Fruit fly (Drosophila melanogaster) whole organism, wandering third instar larva: ENCODE measurements around the gene msi.

Source experiments
- Abd-B ChIP-seq: fragments of >200 bp; optimal IDR thresholded peaks from 2 replicates; lab custom pipeline; 2017; ENCODE audit warnings: missing biosample characterization, missing genetic modification characterization
- CG32264 ChIP-seq: fragments of 200-800 bp; sonication (Bioruptor generic); optimal IDR thresholded peaks from 2 replicates; lab custom pipeline; 2016; ENCODE audit warnings: missing biosample characterization, missing genetic modification characterization
- Dfd ChIP-seq: fragments of >200 bp; optimal IDR thresholded peaks from 2 replicates; lab custom pipeline; 2017; ENCODE audit warnings: missing biosample characterization, missing genetic modification characterization
- HLH106 ChIP-seq: fragments of 200-800 bp; optimal IDR thresholded peaks from 3 replicates; lab custom pipeline; 2019; ENCODE audit warnings: missing biosample characterization, mild to moderate bottlenecking, missing genetic modification characterization, moderate library complexity
- Hnf4 ChIP-seq: fragments of 200-800 bp; sonication (Bioruptor generic); optimal IDR thresholded peaks from 2 replicates; lab custom pipeline; 2016; ENCODE audit warnings: missing biosample characterization, mild to moderate bottlenecking, missing genetic modification characterization
- Jra ChIP-seq: sonication (Bioruptor generic); optimal IDR thresholded peaks from 2 replicates; lab custom pipeline; 2016; ENCODE audit warnings: missing biosample characterization, missing genetic modification characterization
- Mio ChIP-seq: sonication (Bioruptor generic); optimal IDR thresholded peaks from 2 replicates; lab custom pipeline; 2016; ENCODE audit warnings: missing biosample characterization, missing genetic modification characterization
- Myc ChIP-seq: fragments of >200 bp; optimal IDR thresholded peaks from 2 replicates; lab custom pipeline; 2017
- N ChIP-seq: fragments of >200 bp; optimal IDR thresholded peaks from 2 replicates; lab custom pipeline; 2018; ENCODE audit warnings: missing biosample characterization, missing external identifiers, missing genetic modification characterization
- OdsH ChIP-seq: fragments of 200-800 bp; sonication (Bioruptor generic); optimal IDR thresholded peaks from 2 replicates; lab custom pipeline; 2016; ENCODE audit warnings: missing biosample characterization, mild to moderate bottlenecking, missing genetic modification characterization
- Rel ChIP-seq, 2 experiments: fragments of 200-800 bp; sonication (Bioruptor generic) in 1 of 2; optimal IDR thresholded peaks; 2 replicates in 1 of 2; 3 replicates in 1 of 2; lab custom pipeline; 2016 to 2019; ENCODE audit warnings: mild to moderate bottlenecking in 2 of 2, missing biosample characterization in 2 of 2, missing genetic modification characterization in 2 of 2, moderate library complexity in 1 of 2
- Sp1 ChIP-seq: fragments of 200-800 bp; sonication (Bioruptor generic); optimal IDR thresholded peaks from 3 replicates; lab custom pipeline; 2019; ENCODE audit warnings: missing biosample characterization, mild to moderate bottlenecking, missing genetic modification characterization, moderate library complexity
- Vsx2 ChIP-seq: fragments of 200-300, 225-300 bp; sonication (Bioruptor generic); optimal IDR thresholded peaks from 2 replicates; lab custom pipeline; 2018; ENCODE audit warnings: missing biosample characterization, missing genetic modification characterization; ENCODE audit not compliant: partially characterized antibody
- br ChIP-seq: fragments of 200-800 bp; sonication (Bioruptor generic); optimal IDR thresholded peaks from 2 replicates; lab custom pipeline; 2016; ENCODE audit warnings: missing biosample characterization, missing genetic modification characterization
- brk ChIP-seq: fragments of 200-800 bp; sonication (Bioruptor generic); optimal IDR thresholded peaks from 2 replicates; lab custom pipeline; 2016; ENCODE audit warnings: missing biosample characterization, mild to moderate bottlenecking, missing genetic modification characterization
- dl ChIP-seq, 2 experiments: fragments of 175-275, 200-275 bp in 1 of 2; fragments of 200-275 bp in 1 of 2; sonication (Bioruptor generic); optimal IDR thresholded peaks; lab custom pipeline; 2018; ENCODE audit warnings: mild to moderate bottlenecking in 2 of 2, missing biosample characterization in 2 of 2, missing genetic modification characterization in 2 of 2, moderate library complexity in 2 of 2; ENCODE audit not compliant: partially characterized antibody in 2 of 2, insufficient read depth in 1 of 2
- dmrt93B ChIP-seq: fragments of 200-800 bp; sonication (Bioruptor generic); optimal IDR thresholded peaks from 2 replicates; lab custom pipeline; 2018; ENCODE audit warnings: missing biosample characterization, mild to moderate bottlenecking, missing genetic modification characterization
- dsf ChIP-seq: sonication (Bioruptor generic); optimal IDR thresholded peaks from 2 replicates; lab custom pipeline; 2016; ENCODE audit warnings: missing biosample characterization, missing genetic modification characterization, borderline replicate concordance
- ey ChIP-seq: fragments of 200-800 bp; sonication (Bioruptor generic); optimal IDR thresholded peaks from 2 replicates; lab custom pipeline; 2016; ENCODE audit warnings: missing biosample characterization, missing genetic modification characterization
- foxo ChIP-seq, 2 experiments: fragments of 200-800 bp; sonication (Bioruptor generic); optimal IDR thresholded peaks; 2 replicates in 1 of 2; 3 replicates in 1 of 2; lab custom pipeline; 2016 to 2017; ENCODE audit warnings: missing biosample characterization in 2 of 2, missing genetic modification characterization in 2 of 2
- fru ChIP-seq: fragments of 200-800 bp; sonication (Bioruptor generic); optimal IDR thresholded peaks from 3 replicates; lab custom pipeline; 2016; ENCODE audit warnings: missing biosample characterization, mild to moderate bottlenecking, missing genetic modification characterization
- h ChIP-seq: fragments of 200-800 bp; sonication (Bioruptor generic); optimal IDR thresholded peaks from 3 replicates; lab custom pipeline; 2016; ENCODE audit warnings: missing biosample characterization, mild to moderate bottlenecking, missing genetic modification characterization
- jim ChIP-seq: fragments of 175-275, 200-325 bp; sonication (Bioruptor generic); optimal IDR thresholded peaks from 2 replicates; lab custom pipeline; 2016; ENCODE audit warnings: missing biosample characterization, mild to moderate bottlenecking, missing genetic modification characterization
- lola ChIP-seq: fragments of >200 bp; optimal IDR thresholded peaks from 2 replicates; lab custom pipeline; 2017; ENCODE audit warnings: missing biosample characterization, missing genetic modification characterization
- pan ChIP-seq: fragments of >200 bp; optimal IDR thresholded peaks from 2 replicates; lab custom pipeline; 2017
- rgr ChIP-seq: fragments of 200-800 bp; sonication (Bioruptor generic); optimal IDR thresholded peaks from 3 replicates; lab custom pipeline; 2016; ENCODE audit warnings: missing biosample characterization, mild to moderate bottlenecking, missing genetic modification characterization
- sage ChIP-seq: fragments of 200-800 bp; sonication (Bioruptor generic); optimal IDR thresholded peaks from 2 replicates; lab custom pipeline; 2016; ENCODE audit warnings: missing biosample characterization, mild to moderate bottlenecking, missing genetic modification characterization
- sv ChIP-seq: fragments of 200-800 bp; sonication (Bioruptor generic); optimal IDR thresholded peaks from 3 replicates; lab custom pipeline; 2016; ENCODE audit warnings: missing biosample characterization, missing genetic modification characterization
- tai ChIP-seq: sonication (Bioruptor generic); optimal IDR thresholded peaks from 2 replicates; lab custom pipeline; 2016; ENCODE audit warnings: missing biosample characterization, missing genetic modification characterization
- usp ChIP-seq: fragments of >200 bp; optimal IDR thresholded peaks from 2 replicates; lab custom pipeline; 2017; ENCODE audit warnings: missing biosample characterization, missing genetic modification characterization
- woc ChIP-seq: sonication (Bioruptor generic); optimal IDR thresholded peaks from 2 replicates; lab custom pipeline; 2016; ENCODE audit warnings: missing biosample characterization, mild to moderate bottlenecking, missing genetic modification characterization

msi gene

dm6 chr3R:25493294-25494187 lies 22.4 kb upstream of the msi start:
- TF ChIP-seq h (no peak), OdsH (GFP tag; lab: Kevin White, UChicago) (peak; percentile 6), CG32264 (no peak), HLH106 (tag; lab: Kevin White, UChicago) (no peak), lola (GFP tag; lab: Kevin White, UChicago) (no peak), fru (GFP tag; lab: Kevin White, UChicago) (peak; percentile 6), Vsx2 (GFP tag; lab: Kevin White, UChicago) (peak; percentile 18), Hnf4 (GFP tag; lab: Kevin White, UChicago) (peak; percentile 67), tai (GFP tag; lab: Kevin White, UChicago) (no peak), brk (GFP tag; lab: Kevin White, UChicago) (peak; percentile 45), Rel (GFP tag; optimal IDR thresholded peaks at IDR 0.05; lab: Kevin White, UChicago) (peak; percentile 15), Rel (tag; optimal IDR thresholded peaks at IDR 0.05; lab: Kevin White, UChicago) (peak; percentile 4), sage (GFP tag; lab: Kevin White, UChicago) (peak; percentile 69)

- TF ChIP-seq br (GFP tag; lab: Kevin White, UChicago): no peak
- TF ChIP-seq lola (GFP tag; lab: Kevin White, UChicago): no peak
- TF ChIP-seq OdsH (GFP tag; lab: Kevin White, UChicago): no peak
- no peak for TF ChIP-seq jim
- TF ChIP-seq sv: no peak
- TF ChIP-seq foxo (GFP tag; optimal IDR thresholded peaks at IDR 0.05; lab: Kevin White, UChicago): no peak
- TF ChIP-seq Myc (lab: Kevin White, UChicago): no peak
- TF ChIP-seq Abd-B (GFP tag; lab: Kevin White, UChicago): no peak
- TF ChIP-seq N (GFP tag; lab: Kevin White, UChicago): peak; percentile 55
These were observed 20.8 kb upstream of the msi start, which contains the start of gene CG33494 for dm6 chr3R:25495072-25495471. TSS of gene CG33494 (minus strand) at chr3R:25495161.

dm6 chr3R:25495753-25496152 lies 20.2 kb upstream of the msi start:
- no peak for TF ChIP-seq Mio
- no peak for TF ChIP-seq lola (GFP tag; lab: Kevin White, UChicago)
- no peak for TF ChIP-seq dsf (GFP tag; lab: Kevin White, UChicago)
- no peak for TF ChIP-seq brk (GFP tag; lab: Kevin White, UChicago)
- TF ChIP-seq Myc (lab: Kevin White, UChicago): no peak
- TF ChIP-seq pan (lab: Kevin White, UChicago): no peak
- TF ChIP-seq ey (GFP tag; lab: Kevin White, UChicago): no peak
- TF ChIP-seq Hnf4 (GFP tag; lab: Kevin White, UChicago): no peak
- TF ChIP-seq Abd-B (GFP tag; lab: Kevin White, UChicago): no peak
- no peak for TF ChIP-seq Dfd
- no peak for TF ChIP-seq OdsH (GFP tag; lab: Kevin White, UChicago)
- no peak for TF ChIP-seq dmrt93B (GFP tag; lab: Kevin White, UChicago)
- no peak for TF ChIP-seq Rel (GFP tag; optimal IDR thresholded peaks at IDR 0.05; lab: Kevin White, UChicago)
- no peak for TF ChIP-seq Rel (tag; optimal IDR thresholded peaks at IDR 0.05; lab: Kevin White, UChicago)
- TF ChIP-seq Vsx2 (GFP tag; lab: Kevin White, UChicago): no peak
- TF ChIP-seq woc (GFP tag; lab: Kevin White, UChicago): no peak
- TF ChIP-seq Jra: no peak
- no peak for TF ChIP-seq rgr (GFP tag; lab: Kevin White, UChicago)
- TF ChIP-seq Sp1 (GFP tag; lab: Kevin White, UChicago): no peak

dm6 chr3R:25504891-25505290 lies 11.0 kb upstream of the msi start, which contains the start of gene CG5107:
TSS of gene CG5107 (plus strand) at chr3R:25505191.
- no peak for TF ChIP-seq dl (GFP tag; optimal IDR thresholded peaks at IDR 0.05; lab: Kevin White, UChicago; ENCODE audit: insufficient read depth in 1 of 2, partially characterized antibody in 2 of 2)
- no peak for TF ChIP-seq usp
- no peak for TF ChIP-seq Dfd
- TF ChIP-seq foxo (GFP tag; optimal IDR thresholded peaks at IDR 0.05; lab: Kevin White, UChicago): no peak
- TF ChIP-seq jim: no peak
- no peak for TF ChIP-seq dsf (GFP tag; lab: Kevin White, UChicago)
- TF ChIP-seq, all 38 proteins: peak for 0
